Fruit fly (Drosophila melanogaster): ENCODE data around the gene CG11964.

CG11964 gene

dm6 chr3R:8925924-8926553 lies 18.8 kb downstream of the CG11964 start (continued):
- TF ChIP-seq CG34376 (GFP tag; optimal IDR thresholded peaks at IDR 0.05) = no peak
- peak; percentile 47 for TF ChIP-seq CG7745 (tag; optimal IDR thresholded peaks at IDR 0.05)
- TF ChIP-seq mirr (GFP tag; optimal IDR thresholded peaks at IDR 0.05) = no peak
- peak; percentile 63 for TF ChIP-seq pum (GFP tag; optimal IDR thresholded peaks at IDR 0.05)
- peak; percentile 8 for TF ChIP-seq scrt (GFP tag; optimal IDR thresholded peaks at IDR 0.05)
- TF ChIP-seq sc (optimal IDR thresholded peaks at IDR 0.05) = no peak
- TF ChIP-seq sc (GFP tag; optimal IDR thresholded peaks at IDR 0.05) = peak; percentile 30
- no peak for TF ChIP-seq CG13775 (GFP tag; optimal IDR thresholded peaks at IDR 0.05)
- peak; percentile 70 to 79 for TF ChIP-seq chif (GFP tag; optimal IDR thresholded peaks at IDR 0.05)
- TF ChIP-seq Scr (GFP tag; IDR thresholded peaks at IDR 0.05; ENCODE audit: partially characterized antibody) = no peak
- peak; percentile 20 for TF ChIP-seq cato (GFP tag; optimal IDR thresholded peaks at IDR 0.05; ENCODE audit: borderline replicate concordance)
- TF ChIP-seq cad (GFP tag; optimal IDR thresholded peaks at IDR 0.05) = no peak
- no peak for TF ChIP-seq tx (GFP tag; optimal IDR thresholded peaks at IDR 0.05)
- TF ChIP-seq CG10543 (GFP tag; optimal IDR thresholded peaks at IDR 0.05) = no peak
- TF ChIP-seq Lpt (GFP tag; optimal IDR thresholded peaks at IDR 0.05) = no peak
- TF ChIP-seq CG2889 (GFP tag; IDR thresholded peaks at IDR 0.05) = no peak
- peak; percentile 14 for TF ChIP-seq CG30020 (tag; optimal IDR thresholded peaks at IDR 0.05)
- TF ChIP-seq sqz (GFP tag; optimal IDR thresholded peaks at IDR 0.05) = peak; percentile 88
- TF ChIP-seq CG17359 (tag; optimal IDR thresholded peaks at IDR 0.05) = peak; percentile 61
- TF ChIP-seq fd3F (GFP tag; optimal IDR thresholded peaks at IDR 0.05) = no peak
- TF ChIP-seq GATAe (GFP tag; conservative IDR thresholded peaks at IDR 0.05) = no peak
- TF ChIP-seq emc (GFP tag; optimal IDR thresholded peaks at IDR 0.05) = no peak
- peak; percentile 25 for TF ChIP-seq dm (GFP tag; optimal IDR thresholded peaks at IDR 0.05)
- peak; percentile 10 for TF ChIP-seq CG10274 (GFP tag; optimal IDR thresholded peaks at IDR 0.05)
- TF ChIP-seq peb (GFP tag; IDR thresholded peaks at IDR 0.05) = peak; percentile 81
- no peak for TF ChIP-seq pho (GFP tag; optimal IDR thresholded peaks at IDR 0.05)
- TF ChIP-seq da (GFP tag; optimal IDR thresholded peaks at IDR 0.05) = no peak
- TF ChIP-seq Six4 (GFP tag; optimal IDR thresholded peaks at IDR 0.05) = peak; percentile 22
- no peak for TF ChIP-seq CG7372 (GFP tag; IDR thresholded peaks at IDR 0.05)
- TF ChIP-seq CG1603 (tag; optimal IDR thresholded peaks at IDR 0.05) = peak; percentile 78
- no peak for TF ChIP-seq fu2 (GFP tag; optimal IDR thresholded peaks at IDR 0.05)
- TF ChIP-seq vvl (GFP tag; IDR thresholded peaks at IDR 0.05) = peak; percentile 91
- TF ChIP-seq CG32767 (GFP tag; IDR thresholded peaks at IDR 0.05) = no peak
- TF ChIP-seq CG11560 (tag; IDR thresholded peaks at IDR 0.05) = no peak
- TF ChIP-seq CG7987 (GFP tag; optimal IDR thresholded peaks at IDR 0.05) = no peak
- no peak for TF ChIP-seq CG12236 (GFP tag; optimal IDR thresholded peaks at IDR 0.05)
- TF ChIP-seq en (GFP tag; optimal IDR thresholded peaks at IDR 0.05) = peak; percentile 49
- TF ChIP-seq gro (GFP tag; optimal IDR thresholded peaks at IDR 0.05) = no peak
- TF ChIP-seq nom (GFP tag; optimal IDR thresholded peaks at IDR 0.05) = peak; percentile 84
- no peak for TF ChIP-seq h (optimal IDR thresholded peaks at IDR 0.05)
- peak; percentile 20 for TF ChIP-seq CG1602 (GFP tag; optimal IDR thresholded peaks at IDR 0.05)
- peak; percentile 61 for TF ChIP-seq onecut (GFP tag; IDR thresholded peaks at IDR 0.05)
- no peak for TF ChIP-seq Ada2b (GFP tag; IDR thresholded peaks at IDR 0.05)
- TF ChIP-seq CG5180 (GFP tag; optimal IDR thresholded peaks at IDR 0.05) = no peak
- no peak for TF ChIP-seq MTF-1 (GFP tag; optimal IDR thresholded peaks at IDR 0.05; ENCODE audit: borderline replicate concordance)
- peak; percentile 87 for TF ChIP-seq CG18262 (tag; optimal IDR thresholded peaks at IDR 0.05)
- no peak for TF ChIP-seq CG12071 (GFP tag; optimal IDR thresholded peaks at IDR 0.05)
- no peak for TF ChIP-seq Opbp (GFP tag; IDR thresholded peaks at IDR 0.05; ENCODE audit: partially characterized antibody)
- TF ChIP-seq CG2116 (GFP tag; optimal IDR thresholded peaks at IDR 0.05) = no peak
- no peak for TF ChIP-seq CG12942 (GFP tag; optimal IDR thresholded peaks at IDR 0.05)
- TF ChIP-seq CG9797 (GFP tag; optimal IDR thresholded peaks at IDR 0.05) = peak; percentile 6

Measured in whole organism, embryonic.